Worm (Caenorhabditis elegans) whole organism, mixed stage, embryonic: ENCODE measurements around the gene W08E12.2.

Experiments used
- M03D4.4 ChIP-seq: sonication (generic microtip); optimal IDR thresholded peaks from 2 replicates; lab custom pipeline; 2017; ENCODE audit warnings: mild to moderate bottlenecking, missing genetic modification characterization, missing compliant biosample characterization
- ceh-39 ChIP-seq: fragments of 150-350 bp; optimal IDR thresholded peaks from 2 replicates; lab custom pipeline; 2014; ENCODE audit warnings: missing biosample characterization, missing genetic modification characterization
- ceh-43 ChIP-seq: fragments of 200-800 bp; sonication (Bioruptor generic); optimal IDR thresholded peaks from 2 replicates; lab custom pipeline; 2018; ENCODE audit warnings: mild to moderate bottlenecking, missing genetic modification characterization, moderate library complexity, missing compliant biosample characterization
- ceh-83 ChIP-seq: fragments of 200-800 bp; sonication (Bioruptor generic); optimal IDR thresholded peaks from 2 replicates; lab custom pipeline; 2018; ENCODE audit warnings: mild to moderate bottlenecking, missing genetic modification characterization, missing compliant biosample characterization
- elt-3 ChIP-seq: fragments of 150-350 bp; optimal IDR thresholded peaks from 2 replicates; lab custom pipeline; 2014; ENCODE audit warnings: missing biosample characterization, missing genetic modification characterization
- lin-13 ChIP-seq: fragments of 150-350 bp; optimal IDR thresholded peaks from 2 replicates; lab custom pipeline; 2014; ENCODE audit warnings: missing biosample characterization, missing genetic modification characterization
- lsy-2 ChIP-seq: fragments of 150-350 bp; optimal IDR thresholded peaks from 2 replicates; lab custom pipeline; 2014; ENCODE audit warnings: missing biosample characterization, missing genetic modification characterization
- mls-2 ChIP-seq: sonication (generic microtip); optimal IDR thresholded peaks from 2 replicates; lab custom pipeline; 2016; ENCODE audit warnings: mild to moderate bottlenecking, missing genetic modification characterization, moderate library complexity, missing compliant biosample characterization
- nhr-12 ChIP-seq: fragments of 150-350 bp; optimal IDR thresholded peaks from 2 replicates; lab custom pipeline; 2014; ENCODE audit warnings: missing biosample characterization, missing genetic modification characterization
- nhr-28 ChIP-seq: fragments of 150-350 bp; optimal IDR thresholded peaks from 2 replicates; lab custom pipeline; 2014; ENCODE audit warnings: missing biosample characterization, missing genetic modification characterization
- nhr-76 ChIP-seq: sonication (generic microtip); optimal IDR thresholded peaks from 2 replicates; lab custom pipeline; 2017; ENCODE audit warnings: missing biosample characterization, missing genetic modification characterization
- sptf-1 ChIP-seq: sonication (generic microtip); optimal IDR thresholded peaks from 2 replicates; lab custom pipeline; 2017; ENCODE audit warnings: mild to moderate bottlenecking, missing genetic modification characterization, moderate library complexity, missing compliant biosample characterization
- unc-62 ChIP-seq: fragments of 150-350 bp; optimal IDR thresholded peaks from 2 replicates; lab custom pipeline; 2014; ENCODE audit warnings: missing biosample characterization, missing genetic modification reagents, missing genetic modification characterization
- ztf-11 ChIP-seq: fragments of 150-350 bp; optimal IDR thresholded peaks from 2 replicates; lab custom pipeline; 2014; ENCODE audit warnings: missing biosample characterization, missing genetic modification characterization

- no peak for TF ChIP-seq nhr-12 (tag; lab: Kevin White, UChicago)
- TF ChIP-seq ceh-39 (tag; lab: Kevin White, UChicago), result no peak
- no peak for TF ChIP-seq ztf-11
- no peak for TF ChIP-seq lin-13 (tag; lab: Kevin White, UChicago)
- no peak for TF ChIP-seq sptf-1 (tag; lab: Kevin White, UChicago)
- TF ChIP-seq M03D4.4, result no peak
- TF ChIP-seq unc-62, result no peak
- no peak for TF ChIP-seq lsy-2 (tag; lab: Kevin White, UChicago)
- no peak for TF ChIP-seq ceh-83 (GFP tag; lab: Kevin White, UChicago)
- TF ChIP-seq ceh-43 (GFP tag; lab: Kevin White, UChicago), result no peak
- no peak for TF ChIP-seq nhr-76 (tag; lab: Kevin White, UChicago)
- no peak for TF ChIP-seq mls-2 (tag; lab: Kevin White, UChicago)
- no peak for TF ChIP-seq elt-3
- TF ChIP-seq nhr-28 (tag; lab: Kevin White, UChicago), result no peak
These were observed 34.3 kb upstream of the W08E12.2 start for ce11 chrIV:3271342-3271741.
